Worm (Caenorhabditis elegans): ENCODE data around the gene srh-47.
A peak's percentile ranks its signal among the peaks of the same experiment; 100 is the strongest.

The srh-47 gene

DNA sequence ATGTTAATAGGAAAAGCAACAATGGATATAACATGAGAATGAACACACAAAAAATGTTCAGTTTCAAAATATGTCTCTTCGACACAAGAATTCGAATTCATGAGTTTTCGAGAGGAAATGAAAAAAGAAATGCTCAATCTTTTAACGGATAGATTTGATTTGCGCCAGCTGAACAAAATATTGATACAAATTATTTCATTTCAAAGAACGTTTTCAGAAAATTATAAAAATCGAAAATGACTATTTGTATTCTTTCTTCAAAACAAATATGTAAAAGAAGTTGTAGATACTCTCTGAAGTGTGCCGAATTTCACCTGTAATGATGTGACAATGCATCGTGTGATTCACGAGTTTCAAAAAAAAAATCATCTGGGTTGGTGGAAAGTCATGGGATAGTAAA lies at the start of gene srh-47:
Gene srh-47 (minus strand): TSS at position 101 of the 400 bp plus-strand sequence.
- no peak for TF ChIP-seq W03F9.2 (tag; optimal IDR thresholded peaks at IDR 0.05)
- no peak for TF ChIP-seq him-1 (tag; optimal IDR thresholded peaks at IDR 0.05)
- TF ChIP-seq dao-5 (tag; optimal IDR thresholded peaks at IDR 0.05) = no peak

DNA sequence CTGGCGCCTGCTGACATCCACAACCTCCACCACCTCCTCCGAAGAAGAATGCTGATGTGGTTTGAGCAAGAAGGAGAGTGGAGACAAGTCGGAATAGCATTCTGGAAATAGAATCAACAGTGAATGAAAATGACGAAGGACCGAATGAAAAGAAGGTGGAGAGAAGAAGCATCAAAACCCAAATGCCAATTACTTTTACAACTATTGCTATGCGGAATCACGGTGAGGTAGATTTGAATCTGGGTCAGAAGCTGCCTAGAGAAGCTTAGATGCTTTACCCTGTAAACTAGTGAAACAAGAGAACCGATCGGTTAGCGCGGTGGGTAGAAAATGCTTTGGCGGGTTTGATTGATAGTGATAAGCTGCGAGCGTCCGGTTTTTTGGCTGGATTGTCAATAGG lies 46.5 kb upstream of the srh-47 start, which contains the start of gene grl-7:
Gene grl-7 (minus strand): TSS at position 101 of the 400 bp plus-strand sequence.
- no peak for TF ChIP-seq W03F9.2 (tag; optimal IDR thresholded peaks at IDR 0.05)
- no peak for TF ChIP-seq dao-5 (tag; optimal IDR thresholded peaks at IDR 0.05)
- TF ChIP-seq him-1 (tag; optimal IDR thresholded peaks at IDR 0.05) = no peak

DNA sequence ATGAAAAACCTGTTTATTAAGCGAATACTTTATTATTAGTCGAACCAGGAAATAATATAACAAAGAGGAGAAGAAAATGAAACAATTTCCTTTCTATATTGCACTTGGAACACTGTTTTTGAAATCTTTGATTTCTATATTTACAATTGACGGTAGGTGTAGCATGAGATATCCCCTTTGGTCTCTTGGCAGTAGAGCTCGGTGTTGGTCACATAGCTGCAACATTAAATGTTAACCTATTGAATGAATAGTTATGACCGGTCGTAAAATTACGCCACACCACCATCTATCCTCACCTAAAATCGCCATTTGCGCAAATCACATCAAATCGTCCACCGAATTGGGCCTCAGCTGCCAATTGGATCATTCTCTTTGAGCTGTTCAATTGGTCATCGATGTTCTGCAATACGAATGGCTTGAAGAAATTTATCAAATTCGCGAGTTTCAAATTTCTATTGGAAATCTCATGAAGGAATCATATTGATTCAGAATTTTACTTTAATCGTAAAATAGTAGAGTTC lies 44.4 kb upstream of the srh-47 start:
- TF ChIP-seq W03F9.2 (tag; optimal IDR thresholded peaks at IDR 0.05) (no peak), him-1 (tag; optimal IDR thresholded peaks at IDR 0.05) (no peak), dao-5 (tag; optimal IDR thresholded peaks at IDR 0.05) (no peak)

DNA sequence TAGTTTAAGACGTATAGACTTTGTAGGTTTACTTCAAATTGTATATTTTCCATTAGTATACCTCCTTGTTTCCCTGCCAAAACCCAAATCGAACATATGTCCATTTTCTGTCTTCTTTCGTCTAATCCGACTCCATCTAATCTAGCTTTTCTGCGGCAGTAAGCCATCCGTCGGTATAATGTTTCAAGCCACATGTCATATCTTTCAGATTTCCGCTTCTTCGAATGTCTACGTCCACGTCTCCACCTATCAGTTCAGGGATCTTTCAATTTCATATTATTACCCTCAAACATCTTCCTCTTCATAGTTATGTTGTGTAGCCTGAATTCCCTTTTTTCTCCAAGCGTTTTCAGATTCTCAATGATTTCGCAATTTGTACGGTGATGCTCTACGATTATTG lies 43.7 kb upstream of the srh-47 start:
- no peak for TF ChIP-seq him-1 (tag; optimal IDR thresholded peaks at IDR 0.05)
- no peak for TF ChIP-seq W03F9.2 (tag; optimal IDR thresholded peaks at IDR 0.05)
- TF ChIP-seq dao-5 (tag; optimal IDR thresholded peaks at IDR 0.05) = no peak

DNA sequence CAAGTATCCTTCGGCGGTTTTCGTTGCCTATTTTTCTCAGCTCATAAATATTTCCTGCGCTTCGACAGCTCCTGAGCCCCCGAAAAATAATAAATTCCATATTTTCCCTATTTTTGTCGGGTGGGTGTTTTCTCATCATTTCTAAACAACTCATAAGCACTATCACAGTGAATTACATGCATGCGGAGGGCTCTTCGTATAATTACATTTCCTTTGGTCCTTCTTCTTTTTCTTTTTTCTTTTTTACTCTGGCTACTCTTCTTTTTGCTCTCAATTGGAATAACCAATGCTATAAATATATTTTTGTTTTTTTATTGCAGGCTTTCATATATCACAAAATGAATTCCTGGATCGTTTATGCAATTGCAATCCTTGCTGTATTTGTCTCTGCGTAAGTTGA lies 41.5 kb upstream of the srh-47 start, which contains the start of gene T02E9.5:
Gene T02E9.5 (plus strand): TSS at position 321 of the 400 bp plus-strand sequence.
- TF ChIP-seq him-1 (tag; optimal IDR thresholded peaks at IDR 0.05) = no peak
- no peak for TF ChIP-seq dao-5 (tag; optimal IDR thresholded peaks at IDR 0.05)
- TF ChIP-seq W03F9.2 (tag; optimal IDR thresholded peaks at IDR 0.05) = no peak

DNA sequence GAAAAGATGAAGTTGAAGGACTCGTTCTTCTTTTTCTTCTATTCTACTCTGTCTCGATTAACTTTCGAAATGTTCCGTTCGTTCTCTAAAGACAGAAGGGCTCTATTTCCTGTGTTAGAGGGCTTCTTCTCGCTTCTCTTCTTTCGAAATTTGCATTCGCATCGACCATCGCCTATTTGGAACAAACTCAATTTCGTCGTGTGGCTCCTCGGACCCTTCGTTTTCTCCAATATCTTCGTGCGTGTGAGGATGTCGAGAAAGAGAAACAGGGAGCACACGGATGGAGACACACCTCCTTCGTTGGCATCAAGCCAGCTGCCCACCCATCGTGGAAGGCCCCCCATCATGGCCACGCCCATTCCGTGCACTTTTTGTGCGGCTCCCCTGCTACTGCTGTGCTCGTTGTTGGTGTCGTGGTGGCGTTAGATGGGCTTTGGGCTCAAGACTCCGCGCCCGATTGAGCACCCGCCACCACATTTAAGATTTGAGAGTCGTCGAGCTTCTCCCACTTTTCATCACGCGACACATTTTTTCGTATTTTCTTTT lies 40.8 kb upstream of the srh-47 start:
- TF ChIP-seq him-1 (tag; optimal IDR thresholded peaks at IDR 0.05) (no peak), dao-5 (tag; optimal IDR thresholded peaks at IDR 0.05) (no peak), W03F9.2 (tag; optimal IDR thresholded peaks at IDR 0.05) (no peak)

DNA sequence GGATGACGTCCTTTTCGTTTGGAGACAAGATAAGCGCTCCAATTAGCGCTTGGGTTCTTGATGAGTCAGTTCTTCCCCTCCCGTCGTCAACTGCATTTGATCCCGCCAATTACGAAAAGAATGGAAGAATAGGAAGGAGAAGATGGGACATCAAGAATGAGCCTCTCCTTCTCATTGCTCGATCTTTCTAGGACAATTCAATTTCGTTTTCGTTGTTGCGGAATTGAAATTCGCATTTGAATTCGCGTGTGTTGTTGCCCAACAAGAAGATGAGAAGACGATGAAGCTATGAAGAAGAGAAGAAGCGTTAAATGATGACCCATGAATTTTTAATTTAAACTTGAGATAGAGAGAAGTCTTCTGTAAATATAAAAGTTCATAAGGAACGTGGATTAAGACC lies 36.4 kb upstream of the srh-47 start:
- TF ChIP-seq dao-5 (tag; optimal IDR thresholded peaks at IDR 0.05) = no peak
- TF ChIP-seq W03F9.2 (tag; optimal IDR thresholded peaks at IDR 0.05) = no peak
- TF ChIP-seq him-1 (tag; optimal IDR thresholded peaks at IDR 0.05) = no peak

DNA sequence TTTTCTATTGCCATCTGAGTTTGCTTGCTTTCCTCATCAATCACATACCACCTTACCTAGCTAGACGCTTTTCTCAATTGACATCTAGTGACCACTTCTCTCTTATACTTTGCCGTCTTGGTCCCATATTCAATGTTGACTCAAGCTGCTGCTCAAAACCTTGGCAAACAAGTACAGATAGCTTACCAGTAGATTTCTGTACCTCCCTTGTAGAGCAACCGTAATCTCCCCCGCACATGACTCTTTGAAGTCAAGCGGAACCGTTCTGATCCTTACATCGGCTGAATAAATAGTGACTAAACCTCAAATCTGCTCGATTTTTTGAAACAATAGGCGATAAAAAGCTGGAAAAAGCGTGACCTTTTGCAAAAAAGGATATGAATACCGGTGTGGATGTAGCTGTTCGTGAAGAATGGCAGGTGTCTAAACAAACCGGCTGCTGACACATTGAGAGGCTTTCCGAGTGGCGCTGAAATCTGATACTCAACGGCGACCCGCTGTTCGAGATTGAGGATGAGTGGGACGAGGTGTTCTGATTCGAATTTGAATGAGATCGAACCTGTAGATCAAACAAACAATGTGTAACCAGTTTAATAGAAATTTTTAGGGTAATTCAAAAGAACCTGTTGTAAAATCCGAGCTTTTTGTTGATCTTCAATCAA lies 35.4 kb upstream of the srh-47 start:
- TF ChIP-seq him-1 (tag; optimal IDR thresholded peaks at IDR 0.05) (no peak), W03F9.2 (tag; optimal IDR thresholded peaks at IDR 0.05) (no peak), dao-5 (tag; optimal IDR thresholded peaks at IDR 0.05) (no peak)

DNA sequence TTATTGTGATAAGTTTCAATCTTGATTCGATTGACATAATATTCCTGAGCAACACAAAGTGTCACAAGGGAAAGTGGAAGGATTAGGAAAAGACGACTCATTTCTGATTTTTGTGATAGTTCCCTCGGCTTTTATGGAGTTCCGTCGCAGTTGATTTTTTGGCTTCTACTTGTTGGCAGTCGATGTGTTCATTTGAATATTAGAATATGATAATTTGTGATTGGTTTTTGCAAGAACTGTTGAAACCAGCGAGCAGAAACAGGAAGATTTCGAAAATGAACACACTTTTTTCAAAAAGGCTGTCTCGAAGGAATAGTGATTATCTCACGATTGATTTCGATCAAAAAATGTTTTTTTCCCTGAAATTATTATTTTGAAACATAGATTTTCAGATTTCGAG lies 33.8 kb upstream of the srh-47 start, which contains the start of gene T02E9.6:
Gene T02E9.6 (minus strand): TSS at position 101 of the 400 bp plus-strand sequence.
- TF ChIP-seq him-1 (tag; optimal IDR thresholded peaks at IDR 0.05) (no peak), dao-5 (tag; optimal IDR thresholded peaks at IDR 0.05) (no peak), W03F9.2 (tag; optimal IDR thresholded peaks at IDR 0.05) (no peak)

DNA sequence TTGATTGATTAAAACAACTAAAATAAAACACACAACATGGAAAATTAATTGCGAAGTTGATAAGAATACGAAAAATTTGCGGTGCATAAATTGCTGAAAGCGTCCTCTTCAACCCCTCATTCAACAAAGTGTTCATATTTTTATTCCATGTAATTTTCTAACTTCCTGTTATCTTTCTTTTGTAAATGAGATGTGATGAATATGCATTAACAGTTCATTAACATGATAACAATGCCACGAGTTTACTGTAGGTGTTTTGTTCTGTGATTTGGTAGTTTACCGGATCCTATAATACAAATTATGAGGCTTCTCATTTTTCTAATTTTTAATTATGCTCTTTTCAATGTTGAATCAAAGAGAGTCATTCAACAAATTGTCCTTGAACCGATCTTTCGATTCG lies 28.7 kb upstream of the srh-47 start, which contains the start of gene F47G9.6:
Gene F47G9.6 (plus strand): TSS at position 301 of the 400 bp plus-strand sequence.
- TF ChIP-seq him-1 (tag; optimal IDR thresholded peaks at IDR 0.05) = no peak
- TF ChIP-seq dao-5 (tag; optimal IDR thresholded peaks at IDR 0.05) = no peak
- no peak for TF ChIP-seq W03F9.2 (tag; optimal IDR thresholded peaks at IDR 0.05)

DNA sequence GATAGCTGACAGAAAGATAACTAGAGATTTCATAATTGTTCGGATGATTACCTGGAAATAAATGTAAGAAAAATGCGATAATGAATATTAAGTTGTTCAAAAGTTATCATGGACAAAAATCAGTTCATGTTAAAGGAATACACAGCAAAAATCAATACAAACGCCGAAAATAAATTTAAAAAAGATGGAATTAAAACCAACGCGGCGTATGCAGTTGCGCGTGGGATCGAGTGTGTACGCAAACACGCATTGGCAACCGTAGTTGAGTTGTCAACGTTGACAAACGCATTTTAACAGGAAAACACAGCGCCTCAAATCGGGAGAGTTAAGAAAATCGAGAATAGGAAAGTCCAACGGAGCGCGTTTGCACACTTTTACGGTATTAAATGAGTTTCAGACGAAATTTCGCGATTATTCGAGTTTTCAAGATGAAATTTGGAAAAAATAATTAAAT lies 26.5 kb upstream of the srh-47 start, which contains the start of gene tmed-10:
Gene tmed-10 (minus strand): TSS at position 51 of the 454 bp plus-strand sequence.
- no peak for TF ChIP-seq dao-5 (tag; optimal IDR thresholded peaks at IDR 0.05)
- TF ChIP-seq W03F9.2 (tag; optimal IDR thresholded peaks at IDR 0.05) = peak; percentile 77
- no peak for TF ChIP-seq him-1 (tag; optimal IDR thresholded peaks at IDR 0.05)

DNA sequence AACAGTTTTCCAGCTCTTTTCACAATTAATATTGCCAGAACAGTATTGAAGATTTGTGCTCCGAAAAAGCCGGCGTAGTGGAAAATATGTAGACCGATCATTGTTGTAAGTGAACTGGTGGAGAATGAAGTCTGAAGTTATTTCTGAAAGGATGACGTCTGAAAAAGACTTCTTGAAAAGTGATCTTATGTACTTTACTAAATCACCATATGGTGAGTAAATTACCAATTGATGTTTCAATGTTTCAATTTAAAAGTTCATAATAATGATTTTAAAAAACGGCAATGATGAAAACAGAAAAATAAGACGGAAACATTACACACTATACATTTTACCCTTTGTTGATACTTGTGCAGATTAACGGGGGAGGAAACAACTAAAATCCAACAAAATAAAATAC lies 23.3 kb upstream of the srh-47 start, which contains the start of gene str-141:
Gene str-141 (minus strand): TSS at position 101 of the 400 bp plus-strand sequence.
- TF ChIP-seq dao-5 (tag; optimal IDR thresholded peaks at IDR 0.05) (no peak), W03F9.2 (tag; optimal IDR thresholded peaks at IDR 0.05) (no peak), him-1 (tag; optimal IDR thresholded peaks at IDR 0.05) (no peak)

DNA sequence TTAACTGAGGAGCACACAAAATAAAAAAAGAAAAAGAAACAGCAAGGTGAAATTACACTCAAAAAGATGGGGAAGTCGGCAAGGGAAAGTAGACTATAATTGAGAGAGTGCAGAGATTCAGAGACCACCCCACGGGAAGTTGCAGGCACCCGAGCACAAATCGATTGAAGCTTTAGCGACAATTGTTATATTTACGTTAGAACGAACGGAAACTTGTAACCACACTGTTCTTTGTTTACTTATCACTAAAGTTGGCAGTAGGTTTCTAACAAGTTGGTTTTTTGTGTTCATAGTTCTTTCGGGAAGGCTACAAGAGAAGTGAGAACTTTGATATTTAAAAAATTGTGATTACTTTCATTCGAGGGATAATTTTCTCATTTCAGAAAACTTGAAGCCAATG lies 21.3 kb upstream of the srh-47 start, which contains the start of gene F47G9.4:
Gene F47G9.4 (minus strand): TSS at position 98 of the 400 bp plus-strand sequence.
- no peak for TF ChIP-seq him-1 (tag; optimal IDR thresholded peaks at IDR 0.05)
- TF ChIP-seq dao-5 (tag; optimal IDR thresholded peaks at IDR 0.05) = no peak
- no peak for TF ChIP-seq W03F9.2 (tag; optimal IDR thresholded peaks at IDR 0.05)

DNA sequence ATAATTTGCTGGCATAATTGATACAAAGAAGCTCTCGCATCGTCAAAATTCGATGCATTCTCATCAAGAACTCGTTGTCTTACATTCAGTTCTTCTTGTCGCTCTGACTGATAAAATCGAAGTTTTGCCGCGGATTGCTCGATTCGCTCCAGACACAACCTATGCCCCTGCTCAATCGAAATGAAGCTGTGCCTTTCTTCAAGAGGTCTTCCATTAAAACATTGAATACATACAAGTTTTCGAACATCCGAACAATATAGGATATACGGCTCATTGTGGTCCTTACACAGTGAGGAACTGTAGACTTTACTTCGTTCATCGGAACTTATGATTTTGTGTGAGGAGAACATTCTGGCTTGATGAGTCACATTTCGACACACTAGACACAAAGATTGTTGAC lies 20.4 kb upstream of the srh-47 start:
- TF ChIP-seq W03F9.2 (tag; optimal IDR thresholded peaks at IDR 0.05) (no peak), dao-5 (tag; optimal IDR thresholded peaks at IDR 0.05) (no peak), him-1 (tag; optimal IDR thresholded peaks at IDR 0.05) (no peak)
